Fruit fly (Drosophila melanogaster): ENCODE measurements around the gene PVRAP.

DNA sequence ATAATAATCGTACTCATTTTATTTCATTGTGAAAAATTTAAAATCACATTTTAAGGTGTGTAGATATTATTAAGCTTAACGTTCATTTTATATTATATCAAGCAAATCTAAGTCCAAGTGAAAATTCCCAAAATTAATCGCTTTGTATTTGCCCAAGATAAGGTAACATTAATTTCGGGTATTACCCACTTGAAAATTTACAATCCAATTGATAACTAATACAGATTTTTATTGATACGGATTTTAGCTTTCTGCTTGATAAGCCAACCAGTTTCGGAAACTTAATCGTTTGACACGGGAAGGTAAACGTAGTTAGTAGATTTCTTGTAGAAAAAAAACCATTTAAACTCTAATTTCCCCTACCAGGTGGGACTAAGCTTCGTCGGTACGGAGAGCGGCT is 36.0 kb downstream of the PVRAP start:
- peak; percentile 25 for TF ChIP-seq kay (GFP tag; ENCODE audit: borderline replicate concordance)
- TF ChIP-seq Crg-1 (GFP tag; optimal IDR thresholded peaks at IDR 0.05), result no peak
- no peak for TF ChIP-seq ovo (GFP tag; optimal IDR thresholded peaks at IDR 0.05)
- TF ChIP-seq Mnt (GFP tag; optimal IDR thresholded peaks at IDR 0.05), result no peak
- TF ChIP-seq CG14711 (tag; optimal IDR thresholded peaks at IDR 0.05), result no peak
- TF ChIP-seq tj (GFP tag; optimal IDR thresholded peaks at IDR 0.05), result no peak
- TF ChIP-seq Clk (GFP tag; optimal IDR thresholded peaks at IDR 0.05), result no peak
- TF ChIP-seq CG7101 (tag; optimal IDR thresholded peaks at IDR 0.05), result no peak
- no peak for TF ChIP-seq pad (GFP tag; optimal IDR thresholded peaks at IDR 0.05)
